Worm (Caenorhabditis elegans) whole organism, mixed stage, embryonic: Measurements from ENCODE around the gene T23F6.2.
A peak's percentile ranks its signal among the peaks of the same experiment; 100 is the strongest.

Experiments
- M03D4.4 ChIP-seq: sonication (generic microtip); optimal IDR thresholded peaks from 2 replicates; lab custom pipeline; 2017; ENCODE audit warnings: mild to moderate bottlenecking, missing genetic modification characterization, missing compliant biosample characterization
- bed-3 ChIP-seq: fragments of 200-800 bp; sonication (Bioruptor generic); optimal IDR thresholded peaks from 3 replicates; lab custom pipeline; 2018; ENCODE audit warnings: mild to moderate bottlenecking, missing genetic modification characterization, moderate library complexity, missing compliant biosample characterization
- ceh-39 ChIP-seq: fragments of 150-350 bp; optimal IDR thresholded peaks from 2 replicates; lab custom pipeline; 2014; ENCODE audit warnings: missing biosample characterization, missing genetic modification characterization
- ceh-43 ChIP-seq: fragments of 200-800 bp; sonication (Bioruptor generic); optimal IDR thresholded peaks from 2 replicates; lab custom pipeline; 2018; ENCODE audit warnings: mild to moderate bottlenecking, missing genetic modification characterization, moderate library complexity, missing compliant biosample characterization
- ceh-83 ChIP-seq: fragments of 200-800 bp; sonication (Bioruptor generic); optimal IDR thresholded peaks from 2 replicates; lab custom pipeline; 2018; ENCODE audit warnings: mild to moderate bottlenecking, missing genetic modification characterization, missing compliant biosample characterization
- cnd-1 ChIP-seq: fragments of 200-800 bp; sonication (Bioruptor generic); optimal IDR thresholded peaks from 2 replicates; lab custom pipeline; 2018; ENCODE audit warnings: mild to moderate bottlenecking, missing genetic modification characterization, missing compliant biosample characterization
- drap-1 ChIP-seq: fragments of 200-800 bp; sonication (Bioruptor generic); optimal IDR thresholded peaks from 3 replicates; lab custom pipeline; 2018; ENCODE audit warnings: mild to moderate bottlenecking, missing genetic modification characterization, missing compliant biosample characterization
- elt-1 ChIP-seq: sonication (generic microtip); optimal IDR thresholded peaks from 2 replicates; lab custom pipeline; 2017; ENCODE audit warnings: missing genetic modification characterization, mild to moderate bottlenecking, missing compliant biosample characterization, antibody characterized with exemption, moderate library complexity, borderline replicate concordance; ENCODE audit not compliant: insufficient read depth
- elt-3 ChIP-seq: fragments of 150-350 bp; optimal IDR thresholded peaks from 2 replicates; lab custom pipeline; 2014; ENCODE audit warnings: missing biosample characterization, missing genetic modification characterization
- flh-1 ChIP-seq: fragments of 200-800 bp; sonication (Bioruptor generic); optimal IDR thresholded peaks from 2 replicates; lab custom pipeline; 2018; ENCODE audit warnings: mild to moderate bottlenecking, missing genetic modification characterization, moderate library complexity, missing compliant biosample characterization
- ham-2 ChIP-seq: fragments of 200-800 bp; sonication (Bioruptor generic); optimal IDR thresholded peaks from 2 replicates; lab custom pipeline; 2018; ENCODE audit warnings: mild to moderate bottlenecking, missing genetic modification characterization, missing compliant biosample characterization
- hlh-1 ChIP-seq: fragments of 150-350 bp; optimal IDR thresholded peaks from 2 replicates; lab custom pipeline; 2014; ENCODE audit warnings: missing biosample characterization, missing genetic modification reagents, missing genetic modification characterization
- lin-13 ChIP-seq: fragments of 150-350 bp; optimal IDR thresholded peaks from 2 replicates; lab custom pipeline; 2014; ENCODE audit warnings: missing biosample characterization, missing genetic modification characterization
- lin-32 ChIP-seq: fragments of 200-800 bp; sonication (Bioruptor generic); optimal IDR thresholded peaks from 2 replicates; lab custom pipeline; 2018; ENCODE audit warnings: mild to moderate bottlenecking, missing genetic modification characterization, missing compliant biosample characterization
- lsy-2 ChIP-seq: fragments of 150-350 bp; optimal IDR thresholded peaks from 2 replicates; lab custom pipeline; 2014; ENCODE audit warnings: missing biosample characterization, missing genetic modification characterization
- mab-5 ChIP-seq: fragments of 150-350 bp; optimal IDR thresholded peaks from 2 replicates; lab custom pipeline; 2014; ENCODE audit warnings: missing biosample characterization, missing genetic modification characterization
- mep-1 ChIP-seq: fragments of 150-350 bp; optimal IDR thresholded peaks from 2 replicates; lab custom pipeline; 2017; ENCODE audit warnings: missing biosample characterization, missing genetic modification reagents, missing genetic modification characterization, inconsistent platforms
- mls-2 ChIP-seq: sonication (generic microtip); optimal IDR thresholded peaks from 2 replicates; lab custom pipeline; 2016; ENCODE audit warnings: mild to moderate bottlenecking, missing genetic modification characterization, moderate library complexity, missing compliant biosample characterization
- nhr-12 ChIP-seq: fragments of 150-350 bp; optimal IDR thresholded peaks from 2 replicates; lab custom pipeline; 2014; ENCODE audit warnings: missing biosample characterization, missing genetic modification characterization
- nhr-237 ChIP-seq: fragments of 150-350 bp; optimal IDR thresholded peaks from 2 replicates; lab custom pipeline; 2014; ENCODE audit warnings: missing biosample characterization, missing genetic modification characterization
- nhr-28 ChIP-seq: fragments of 150-350 bp; optimal IDR thresholded peaks from 2 replicates; lab custom pipeline; 2014; ENCODE audit warnings: missing biosample characterization, missing genetic modification characterization
- nhr-76 ChIP-seq: sonication (generic microtip); optimal IDR thresholded peaks from 2 replicates; lab custom pipeline; 2017; ENCODE audit warnings: missing biosample characterization, missing genetic modification characterization
- pha-4 ChIP-seq: fragments of 150-350 bp; optimal IDR thresholded peaks from 2 replicates; lab custom pipeline; 2018; ENCODE audit warnings: missing biosample characterization, missing genetic modification reagents, missing genetic modification characterization
- sem-2 ChIP-seq: fragments of 200-800 bp; sonication (Bioruptor generic); optimal IDR thresholded peaks from 2 replicates; lab custom pipeline; 2018; ENCODE audit warnings: mild to moderate bottlenecking, missing genetic modification characterization, missing compliant biosample characterization
- snpc-4 ChIP-seq: fragments of 150-350 bp; optimal IDR thresholded peaks from 2 replicates; lab custom pipeline; 2014; ENCODE audit warnings: missing biosample characterization, missing genetic modification characterization
- sptf-1 ChIP-seq: sonication (generic microtip); optimal IDR thresholded peaks from 2 replicates; lab custom pipeline; 2017; ENCODE audit warnings: mild to moderate bottlenecking, missing genetic modification characterization, moderate library complexity, missing compliant biosample characterization
- unc-120 ChIP-seq: sonication (generic microtip); optimal IDR thresholded peaks from 2 replicates; lab custom pipeline; 2017; ENCODE audit warnings: missing genetic modification characterization, missing compliant biosample characterization; ENCODE audit not compliant: poor library complexity, severe bottlenecking
- unc-39 ChIP-seq: fragments of 150-350 bp; optimal IDR thresholded peaks from 2 replicates; lab custom pipeline; 2014; ENCODE audit warnings: missing biosample characterization, missing genetic modification characterization
- unc-62 ChIP-seq: fragments of 150-350 bp; optimal IDR thresholded peaks from 2 replicates; lab custom pipeline; 2014; ENCODE audit warnings: missing biosample characterization, missing genetic modification reagents, missing genetic modification characterization
- zip-8 ChIP-seq: fragments of 150-350 bp; optimal IDR thresholded peaks from 2 replicates; lab custom pipeline; 2014; ENCODE audit warnings: missing biosample characterization, missing genetic modification characterization
- ztf-11 ChIP-seq: fragments of 150-350 bp; optimal IDR thresholded peaks from 2 replicates; lab custom pipeline; 2014; ENCODE audit warnings: missing biosample characterization, missing genetic modification characterization

T23F6.2 gene

DNA sequence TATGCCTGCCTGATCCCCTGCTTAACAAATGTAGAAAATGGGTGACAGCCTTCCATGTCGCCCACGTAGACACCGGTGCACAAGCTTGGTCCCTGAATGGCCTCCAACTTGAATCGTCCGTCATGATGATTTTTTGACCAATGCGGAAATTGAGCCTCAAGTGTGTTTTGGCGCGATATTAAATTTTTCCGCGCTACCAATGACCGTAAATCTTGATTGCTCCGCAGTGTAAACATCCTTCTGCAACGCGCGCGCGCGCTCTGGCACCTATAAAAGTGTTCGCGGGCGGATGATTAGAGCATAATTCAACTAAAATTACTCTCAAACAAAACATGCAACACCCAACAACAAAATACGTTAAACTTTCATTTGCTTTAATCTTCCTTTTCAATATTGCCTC lies 1.5 kb upstream of the T23F6.2 start, which contains the start of gene idpp-7:
Gene idpp-7, plus strand, starts transcription at position 301 of the 400 bp plus-strand sequence.
- TF ChIP-seq sem-2 (GFP tag; lab: Kevin White, UChicago) (no peak), sptf-1 (tag; lab: Kevin White, UChicago) (no peak), ceh-39 (tag; lab: Kevin White, UChicago) (no peak), ham-2 (GFP tag; lab: Kevin White, UChicago) (no peak), nhr-76 (tag; lab: Kevin White, UChicago) (no peak), flh-1 (GFP tag; lab: Kevin White, UChicago) (no peak), unc-62 (no peak), ceh-83 (GFP tag; lab: Kevin White, UChicago) (no peak), lin-13 (tag; lab: Kevin White, UChicago) (no peak), cnd-1 (tag; lab: Kevin White, UChicago) (no peak), drap-1 (GFP tag; lab: Kevin White, UChicago) (no peak), nhr-12 (tag; lab: Kevin White, UChicago) (no peak), nhr-28 (tag; lab: Kevin White, UChicago) (no peak), snpc-4 (tag; lab: Kevin White, UChicago) (no peak)

DNA sequence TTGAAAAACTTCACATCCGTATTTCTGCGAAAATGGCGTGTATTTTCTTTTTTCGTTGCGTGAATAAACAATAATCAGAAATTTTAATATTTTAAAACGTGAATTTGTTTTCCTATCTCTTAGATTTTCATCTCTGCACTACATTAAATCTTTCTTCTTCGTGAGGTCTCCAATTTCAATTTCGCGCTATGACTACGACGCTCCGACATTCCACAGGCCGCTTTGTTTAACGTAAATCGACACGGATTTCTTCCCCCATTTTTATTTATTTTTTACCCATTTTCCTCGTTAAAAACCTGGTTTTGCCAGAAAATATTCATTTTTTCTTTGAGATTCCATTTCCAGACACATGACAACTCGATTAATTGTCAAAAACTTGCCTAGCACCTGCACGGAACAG lies 3.5 kb downstream of the T23F6.2 start, which contains the start of the genes T23F6.3 and rbd-1:
Gene T23F6.3, minus strand, starts transcription at position 120 of the 400 bp plus-strand sequence.
Gene rbd-1, plus strand, starts transcription at position 346 of the 400 bp plus-strand sequence.
- TF ChIP-seq cnd-1 (tag; lab: Kevin White, UChicago) (no peak), bed-3 (GFP tag; lab: Kevin White, UChicago) (no peak), mls-2 (no peak), elt-3 (tag; lab: Kevin White, UChicago) (no peak), pha-4 (tag; lab: Kevin White, UChicago) (peak; percentile 73), M03D4.4 (peak; percentile 10), hlh-1 (tag; lab: Kevin White, UChicago) (peak; percentile 5), ceh-39 (tag; lab: Kevin White, UChicago) (no peak), snpc-4 (tag; lab: Kevin White, UChicago) (no peak), ceh-43 (GFP tag; lab: Kevin White, UChicago) (no peak), flh-1 (GFP tag; lab: Kevin White, UChicago) (no peak), unc-62 (no peak), zip-8 (tag; lab: Kevin White, UChicago) (no peak), drap-1 (GFP tag; lab: Kevin White, UChicago) (peak; percentile 41), unc-120 (tag; lab: Kevin White, UChicago) (no peak), lsy-2 (tag; lab: Kevin White, UChicago) (peak; percentile 78), sem-2 (GFP tag; lab: Kevin White, UChicago) (no peak), sptf-1 (tag; lab: Kevin White, UChicago) (peak; percentile 71), nhr-76 (tag; lab: Kevin White, UChicago) (no peak), nhr-237 (tag; lab: Kevin White, UChicago) (peak; percentile 81), unc-39 (tag; lab: Kevin White, UChicago) (no peak), lin-13 (tag; lab: Kevin White, UChicago) (peak; percentile 74), nhr-12 (tag; lab: Kevin White, UChicago) (no peak), elt-1 (no peak), ztf-11 (tag; lab: Kevin White, UChicago) (no peak), nhr-28 (tag; lab: Kevin White, UChicago) (no peak), mab-5 (tag; lab: Kevin White, UChicago) (peak; percentile 40), lin-32 (GFP tag; lab: Kevin White, UChicago) (no peak), mep-1 (tag; lab: Kevin White, UChicago) (peak; percentile 81)

DNA sequence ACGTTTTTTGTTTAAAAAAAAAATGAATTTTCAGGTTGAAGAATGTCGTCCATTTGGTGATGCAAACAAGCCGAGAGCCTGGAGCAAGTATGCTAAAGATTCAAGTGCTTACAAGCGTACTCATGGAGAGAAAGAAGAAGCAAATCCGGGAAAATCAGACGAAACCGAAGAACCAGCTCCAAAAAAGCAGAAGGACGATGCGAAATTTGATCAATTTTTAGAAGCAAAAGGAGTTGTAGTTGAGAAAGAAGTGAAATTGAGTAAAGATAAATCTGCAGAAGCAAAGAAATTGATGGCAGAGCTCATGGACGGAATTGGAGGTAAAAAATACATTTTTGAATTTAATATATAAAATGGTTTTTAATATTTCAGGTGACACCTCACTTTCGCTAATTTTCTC lies 4.1 kb downstream of the T23F6.2 start:
- TF ChIP-seq mab-5 (tag; lab: Kevin White, UChicago) (no peak), ceh-39 (tag; lab: Kevin White, UChicago) (no peak), nhr-76 (tag; lab: Kevin White, UChicago) (no peak), mls-2 (no peak), lsy-2 (tag; lab: Kevin White, UChicago) (no peak)

DNA sequence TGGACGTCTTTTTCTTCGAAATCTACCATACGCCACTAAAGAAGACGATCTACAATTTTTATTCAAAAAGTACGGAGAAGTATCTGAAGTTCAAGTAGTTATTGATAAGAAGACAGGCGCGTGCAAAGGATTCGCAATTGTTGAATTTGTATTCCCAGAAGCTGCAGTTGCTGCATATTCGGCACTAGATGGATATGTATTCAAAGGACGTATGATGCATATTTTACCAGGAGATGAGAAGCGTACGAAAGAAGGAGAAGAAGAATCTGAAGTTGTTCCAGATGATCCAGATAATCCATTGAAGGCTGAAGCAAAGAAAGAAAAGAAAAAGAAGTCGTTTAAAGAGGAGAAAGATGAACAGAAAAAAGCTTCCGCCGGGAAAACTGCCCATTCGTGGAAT lies 4.8 kb downstream of the T23F6.2 start:
- no peak for TF ChIP-seq nhr-237 (tag; lab: Kevin White, UChicago)
- TF ChIP-seq pha-4 (tag; lab: Kevin White, UChicago): no peak
- TF ChIP-seq mls-2: no peak
- TF ChIP-seq elt-1: no peak
